Fruit fly (Drosophila melanogaster) whole organism, pupa: ENCODE results near the gene CG11920.

ENCODE experiments used
- CG10348 ChIP-seq: fragments of 200-800 bp; sonication (Bioruptor generic); IDR thresholded peaks from 2 replicates; pipeline ENCODE4 v1.3.6; 2022; ENCODE audit warnings: missing biosample characterization, missing genetic modification characterization
- CG12605 ChIP-seq: fragments of 200-800 bp; sonication (Bioruptor generic); IDR thresholded peaks from 2 replicates; pipeline ENCODE4 v1.3.6; 2022; ENCODE audit warnings: missing biosample characterization, missing genetic modification characterization
- CG17806 ChIP-seq: fragments of 200-800 bp; sonication (Bioruptor generic); optimal IDR thresholded peaks from 2 replicates; lab custom pipeline; 2018; ENCODE audit warnings: missing biosample characterization, mild to moderate bottlenecking, missing genetic modification characterization, moderate library complexity
- CG32121 ChIP-seq: fragments of 200-800 bp; sonication (Bioruptor generic); IDR thresholded peaks from 2 replicates; pipeline ENCODE4 v1.3.6; 2022; ENCODE audit warnings: missing biosample characterization, missing genetic modification characterization
- CG34367 ChIP-seq: fragments of 200-800 bp; sonication (Bioruptor generic); optimal IDR thresholded peaks from 2 replicates; lab custom pipeline; 2018; ENCODE audit warnings: missing biosample characterization, mild to moderate bottlenecking, missing genetic modification characterization
- CG4496 ChIP-seq: fragments of 200-800 bp; sonication (Bioruptor generic); IDR thresholded peaks from 3 replicates; pipeline ENCODE4 v1.3.6; 2022; ENCODE audit warnings: missing biosample characterization, missing genetic modification characterization
- CG8159 ChIP-seq: fragments of 200-800 bp; sonication (Bioruptor generic); optimal IDR thresholded peaks from 3 replicates; lab custom pipeline; 2018; ENCODE audit warnings: missing biosample characterization, mild to moderate bottlenecking, missing genetic modification characterization, moderate library complexity
- CG8301 ChIP-seq: fragments of 200-800 bp; sonication (Bioruptor generic); optimal IDR thresholded peaks from 2 replicates; lab custom pipeline; 2018; ENCODE audit warnings: missing biosample characterization, mild to moderate bottlenecking, missing genetic modification characterization
- D1 ChIP-seq: fragments of 200-800 bp; sonication (Bioruptor generic); optimal IDR thresholded peaks from 2 replicates; lab custom pipeline; 2018; ENCODE audit warnings: missing biosample characterization, mild to moderate bottlenecking, missing genetic modification characterization, moderate library complexity
- EcR ChIP-seq: fragments of 200-800 bp; sonication (Bioruptor generic); optimal IDR thresholded peaks from 3 replicates; lab custom pipeline; 2019; ENCODE audit warnings: missing biosample characterization, missing genetic modification characterization, mild to moderate bottlenecking, moderate library complexity, missing genetic modification reagents
- Ets98B ChIP-seq: fragments of 200-800 bp; sonication (Bioruptor generic); IDR thresholded peaks from 2 replicates; pipeline ENCODE4 v1.3.6; 2022; ENCODE audit warnings: missing biosample characterization, missing genetic modification characterization
- Pif1A ChIP-seq: fragments of 200-800 bp; sonication (Bioruptor generic); optimal IDR thresholded peaks from 3 replicates; lab custom pipeline; 2016; ENCODE audit warnings: missing biosample characterization, missing genetic modification characterization
- gl ChIP-seq: fragments of 200-800 bp; sonication (Bioruptor generic); optimal IDR thresholded peaks from 2 replicates; lab custom pipeline; 2018; ENCODE audit warnings: missing biosample characterization, mild to moderate bottlenecking, missing genetic modification characterization
- rn ChIP-seq: fragments of 200-800 bp; sonication (Bioruptor generic); IDR thresholded peaks from 2 replicates; pipeline ENCODE4 v1.3.6; 2022; ENCODE audit warnings: missing biosample characterization, missing genetic modification characterization

DNA sequence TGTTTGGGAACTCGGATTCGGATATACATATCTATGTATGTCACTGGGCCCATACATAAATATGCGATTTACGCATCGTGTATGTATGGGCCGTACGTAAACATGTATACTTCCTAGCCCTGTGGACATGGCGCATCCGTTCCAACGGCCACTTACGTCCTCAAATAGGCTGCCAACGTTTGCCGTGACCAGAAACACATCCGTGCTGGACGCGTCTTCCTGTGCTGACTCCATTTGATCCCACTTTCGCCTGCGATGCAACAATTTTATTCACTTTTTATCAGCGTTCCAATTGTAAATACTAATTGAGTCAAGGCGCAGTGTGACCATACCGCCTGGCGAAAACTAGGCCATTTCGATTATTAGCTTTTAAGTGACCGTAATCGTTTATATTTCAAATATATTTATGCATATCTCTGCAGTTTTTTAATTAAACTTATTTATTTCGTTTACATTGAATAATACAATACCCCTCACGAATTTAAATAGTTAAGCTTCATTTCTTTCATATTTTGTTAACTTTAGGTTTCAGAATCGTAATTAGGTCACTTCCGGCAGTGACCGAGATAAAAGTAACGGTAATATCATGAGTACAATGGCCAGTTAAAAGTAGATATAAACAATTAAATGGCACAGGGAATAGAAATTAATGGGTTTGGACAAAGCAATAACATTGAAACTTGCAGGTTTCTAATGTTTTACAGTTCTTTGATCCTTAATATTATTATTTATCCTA lies 29.7 kb upstream of the CG11920 start, which contains the start of gene 5PtaseI:
- TF ChIP-seq CG10348 (GFP tag; lab: Robert Waterston, UW) (no peak), Pif1A (no peak), CG4496 (no peak), EcR (no peak), gl (tag; lab: Kevin White, UChicago) (no peak), D1 (tag; lab: Kevin White, UChicago) (no peak), CG8301 (tag; lab: Kevin White, UChicago) (no peak), CG12605 (no peak), CG8159 (tag; lab: Kevin White, UChicago) (no peak), CG34367 (no peak), CG17806 (tag; lab: Kevin White, UChicago) (no peak), Ets98B (GFP tag; lab: Robert Waterston, UW) (no peak), CG32121 (GFP tag; lab: Robert Waterston, UW) (no peak), rn (GFP tag; lab: Robert Waterston, UW) (no peak)
